Fruit fly (Drosophila melanogaster) whole organism, wandering third instar larva: Measurements from ENCODE around the gene CG2839.

Experiments used
- CG9705 ChIP-seq: fragments of 200-800 bp; sonication (Bioruptor generic); optimal IDR thresholded peaks from 2 replicates; lab custom pipeline; 2018; ENCODE audit warnings: missing biosample characterization, mild to moderate bottlenecking, missing genetic modification characterization
- Dfd ChIP-seq: fragments of >200 bp; optimal IDR thresholded peaks from 2 replicates; lab custom pipeline; 2017; ENCODE audit warnings: missing biosample characterization, missing genetic modification characterization
- GATAd ChIP-seq: sonication (Bioruptor generic); optimal IDR thresholded peaks from 2 replicates; lab custom pipeline; 2016; ENCODE audit warnings: missing biosample characterization, missing genetic modification characterization
- HLH106 ChIP-seq: fragments of 200-800 bp; optimal IDR thresholded peaks from 3 replicates; lab custom pipeline; 2019; ENCODE audit warnings: missing biosample characterization, mild to moderate bottlenecking, missing genetic modification characterization, moderate library complexity
- Hnf4 ChIP-seq: fragments of 200-800 bp; sonication (Bioruptor generic); optimal IDR thresholded peaks from 2 replicates; lab custom pipeline; 2016; ENCODE audit warnings: missing biosample characterization, mild to moderate bottlenecking, missing genetic modification characterization
- Hr78 ChIP-seq: fragments of >200 bp; optimal IDR thresholded peaks from 2 replicates; lab custom pipeline; 2017; ENCODE audit warnings: missing biosample characterization, missing genetic modification characterization
- Hr83 ChIP-seq: fragments of 200-300 bp; sonication (Bioruptor generic); optimal IDR thresholded peaks from 2 replicates; lab custom pipeline; 2016; ENCODE audit warnings: missing biosample characterization, mild to moderate bottlenecking, missing genetic modification characterization, moderate library complexity; ENCODE audit not compliant: poor library complexity, severe bottlenecking
- Jra ChIP-seq: sonication (Bioruptor generic); optimal IDR thresholded peaks from 2 replicates; lab custom pipeline; 2016; ENCODE audit warnings: missing biosample characterization, missing genetic modification characterization
- Mio ChIP-seq: sonication (Bioruptor generic); optimal IDR thresholded peaks from 2 replicates; lab custom pipeline; 2016; ENCODE audit warnings: missing biosample characterization, missing genetic modification characterization
- N ChIP-seq: fragments of >200 bp; optimal IDR thresholded peaks from 2 replicates; lab custom pipeline; 2018; ENCODE audit warnings: missing biosample characterization, missing external identifiers, missing genetic modification characterization
- OdsH ChIP-seq: fragments of 200-800 bp; sonication (Bioruptor generic); optimal IDR thresholded peaks from 2 replicates; lab custom pipeline; 2016; ENCODE audit warnings: missing biosample characterization, mild to moderate bottlenecking, missing genetic modification characterization
- Rel ChIP-seq, 2 experiments: fragments of 200-800 bp; sonication (Bioruptor generic) in 1 of 2; optimal IDR thresholded peaks; 2 replicates in 1 of 2; 3 replicates in 1 of 2; lab custom pipeline; 2016 to 2019; ENCODE audit warnings: mild to moderate bottlenecking in 2 of 2, missing biosample characterization in 2 of 2, missing genetic modification characterization in 2 of 2, moderate library complexity in 1 of 2
- Sp1 ChIP-seq: fragments of 200-800 bp; sonication (Bioruptor generic); optimal IDR thresholded peaks from 3 replicates; lab custom pipeline; 2019; ENCODE audit warnings: missing biosample characterization, mild to moderate bottlenecking, missing genetic modification characterization, moderate library complexity
- Vsx2 ChIP-seq: fragments of 200-300, 225-300 bp; sonication (Bioruptor generic); optimal IDR thresholded peaks from 2 replicates; lab custom pipeline; 2018; ENCODE audit warnings: missing biosample characterization, missing genetic modification characterization; ENCODE audit not compliant: partially characterized antibody
- br ChIP-seq: fragments of 200-800 bp; sonication (Bioruptor generic); optimal IDR thresholded peaks from 2 replicates; lab custom pipeline; 2016; ENCODE audit warnings: missing biosample characterization, missing genetic modification characterization
- dl ChIP-seq, 2 experiments: fragments of 175-275, 200-275 bp in 1 of 2; fragments of 200-275 bp in 1 of 2; sonication (Bioruptor generic); optimal IDR thresholded peaks; lab custom pipeline; 2018; ENCODE audit warnings: mild to moderate bottlenecking in 2 of 2, missing biosample characterization in 2 of 2, missing genetic modification characterization in 2 of 2, moderate library complexity in 2 of 2; ENCODE audit not compliant: partially characterized antibody in 2 of 2, insufficient read depth in 1 of 2
- ey ChIP-seq: fragments of 200-800 bp; sonication (Bioruptor generic); optimal IDR thresholded peaks from 2 replicates; lab custom pipeline; 2016; ENCODE audit warnings: missing biosample characterization, missing genetic modification characterization
- foxo ChIP-seq, 2 experiments: fragments of 200-800 bp; sonication (Bioruptor generic); optimal IDR thresholded peaks; 2 replicates in 1 of 2; 3 replicates in 1 of 2; lab custom pipeline; 2016 to 2017; ENCODE audit warnings: missing biosample characterization in 2 of 2, missing genetic modification characterization in 2 of 2
- fru ChIP-seq: fragments of 200-800 bp; sonication (Bioruptor generic); optimal IDR thresholded peaks from 3 replicates; lab custom pipeline; 2016; ENCODE audit warnings: missing biosample characterization, mild to moderate bottlenecking, missing genetic modification characterization
- h ChIP-seq: fragments of 200-800 bp; sonication (Bioruptor generic); optimal IDR thresholded peaks from 3 replicates; lab custom pipeline; 2016; ENCODE audit warnings: missing biosample characterization, mild to moderate bottlenecking, missing genetic modification characterization
- jim ChIP-seq: fragments of 175-275, 200-325 bp; sonication (Bioruptor generic); optimal IDR thresholded peaks from 2 replicates; lab custom pipeline; 2016; ENCODE audit warnings: missing biosample characterization, mild to moderate bottlenecking, missing genetic modification characterization
- lola ChIP-seq: fragments of >200 bp; optimal IDR thresholded peaks from 2 replicates; lab custom pipeline; 2017; ENCODE audit warnings: missing biosample characterization, missing genetic modification characterization
- pan ChIP-seq: fragments of >200 bp; optimal IDR thresholded peaks from 2 replicates; lab custom pipeline; 2017
- psq ChIP-seq: fragments of 200-800 bp; sonication (Bioruptor generic); optimal IDR thresholded peaks from 3 replicates; lab custom pipeline; 2017; ENCODE audit warnings: missing biosample characterization, mild to moderate bottlenecking, missing genetic modification characterization, moderate library complexity
- rgr ChIP-seq: fragments of 200-800 bp; sonication (Bioruptor generic); optimal IDR thresholded peaks from 3 replicates; lab custom pipeline; 2016; ENCODE audit warnings: missing biosample characterization, mild to moderate bottlenecking, missing genetic modification characterization
- sv ChIP-seq: fragments of 200-800 bp; sonication (Bioruptor generic); optimal IDR thresholded peaks from 3 replicates; lab custom pipeline; 2016; ENCODE audit warnings: missing biosample characterization, missing genetic modification characterization
- tai ChIP-seq: sonication (Bioruptor generic); optimal IDR thresholded peaks from 2 replicates; lab custom pipeline; 2016; ENCODE audit warnings: missing biosample characterization, missing genetic modification characterization
- woc ChIP-seq: sonication (Bioruptor generic); optimal IDR thresholded peaks from 2 replicates; lab custom pipeline; 2016; ENCODE audit warnings: missing biosample characterization, mild to moderate bottlenecking, missing genetic modification characterization

The CG2839 gene

DNA sequence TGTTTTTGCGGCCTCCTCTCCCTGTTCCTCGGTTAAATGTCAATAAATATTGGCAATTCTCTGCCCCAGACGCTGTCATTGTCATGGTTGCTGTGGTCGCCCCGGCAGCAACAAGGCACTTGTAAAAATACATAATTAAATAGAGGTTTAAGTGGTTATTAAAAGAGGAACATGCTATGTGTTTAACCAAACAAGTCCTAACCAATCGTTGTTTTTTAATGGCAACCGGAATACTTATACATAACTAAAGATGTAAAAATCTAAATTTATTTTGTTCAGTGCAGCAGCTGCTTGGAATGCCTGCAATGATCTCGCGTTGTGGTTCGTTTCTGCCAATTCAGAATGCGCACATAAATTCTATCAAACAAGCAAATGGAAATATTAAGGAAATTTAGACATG is 18.5 kb upstream of the CG2839 start:
- TF ChIP-seq woc (GFP tag; lab: Kevin White, UChicago), result peak; percentile 10
- TF ChIP-seq h (GFP tag; lab: Kevin White, UChicago), result peak; percentile 39
- no peak for TF ChIP-seq OdsH (GFP tag; lab: Kevin White, UChicago)
- TF ChIP-seq ey (GFP tag; lab: Kevin White, UChicago), result peak; percentile 19
- TF ChIP-seq pan (lab: Kevin White, UChicago), result no peak
- TF ChIP-seq br (GFP tag; lab: Kevin White, UChicago), result peak; percentile 7
- TF ChIP-seq fru (GFP tag; lab: Kevin White, UChicago), result peak; percentile 35
- peak in 1 of 2 experiments; percentile 9 for TF ChIP-seq foxo (GFP tag; optimal IDR thresholded peaks at IDR 0.05; lab: Kevin White, UChicago)
- peak; percentile 6 for TF ChIP-seq rgr (GFP tag; lab: Kevin White, UChicago)

DNA sequence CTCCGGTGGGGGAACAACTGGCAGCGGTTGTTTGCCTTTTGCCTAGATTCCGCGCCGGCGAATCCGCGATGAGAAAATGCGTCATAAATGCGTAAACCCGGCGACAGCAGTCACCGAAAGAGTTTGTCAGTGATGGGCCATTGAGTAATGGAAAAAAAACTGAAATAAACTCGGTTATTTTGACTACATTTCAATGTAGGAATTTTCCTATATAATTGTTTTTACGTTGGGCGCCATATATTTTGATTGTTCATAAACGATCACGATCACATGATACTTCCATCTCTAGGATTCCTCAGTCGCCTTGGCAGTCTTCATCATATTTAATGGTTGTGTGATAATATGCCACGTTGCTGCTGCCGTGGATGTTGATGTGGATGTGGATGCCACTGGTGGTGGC is 17.3 kb upstream of the CG2839 start:
- TF ChIP-seq N (no peak), h (GFP tag; lab: Kevin White, UChicago) (no peak), Vsx2 (GFP tag; lab: Kevin White, UChicago) (no peak), CG9705 (GFP tag; lab: Kevin White, UChicago) (no peak), fru (GFP tag; lab: Kevin White, UChicago) (no peak), Mio (GFP tag; lab: Kevin White, UChicago) (no peak)
- TF ChIP-seq, all 38 proteins: peak for 0

DNA sequence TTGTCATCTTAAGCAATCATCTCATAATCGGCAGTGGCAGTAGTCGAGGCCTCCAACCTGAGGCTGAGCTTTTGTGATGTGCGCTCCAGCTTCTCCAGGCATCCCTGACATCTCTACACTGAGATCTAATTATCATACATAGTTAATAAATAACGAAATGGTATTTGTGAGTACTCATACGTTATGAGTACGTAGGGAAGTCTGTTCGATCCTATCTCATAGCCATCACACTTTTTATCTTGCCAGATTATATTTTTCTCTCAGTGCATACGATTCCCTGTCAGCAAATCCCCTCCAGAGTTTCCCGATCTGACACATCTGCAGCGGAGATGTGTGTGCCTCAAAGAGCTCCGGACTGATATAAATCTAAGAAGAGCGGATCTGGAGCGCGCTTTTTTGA is 16.0 kb upstream of the CG2839 start:
- TF ChIP-seq foxo (GFP tag; optimal IDR thresholded peaks at IDR 0.05; lab: Kevin White, UChicago) (peak in 1 of 2 experiments; percentile 19), jim (GFP tag; lab: Kevin White, UChicago) (no peak), h (GFP tag; lab: Kevin White, UChicago) (peak; percentile 12)
- TF ChIP-seq, all 38 proteins: peak for 2

DNA sequence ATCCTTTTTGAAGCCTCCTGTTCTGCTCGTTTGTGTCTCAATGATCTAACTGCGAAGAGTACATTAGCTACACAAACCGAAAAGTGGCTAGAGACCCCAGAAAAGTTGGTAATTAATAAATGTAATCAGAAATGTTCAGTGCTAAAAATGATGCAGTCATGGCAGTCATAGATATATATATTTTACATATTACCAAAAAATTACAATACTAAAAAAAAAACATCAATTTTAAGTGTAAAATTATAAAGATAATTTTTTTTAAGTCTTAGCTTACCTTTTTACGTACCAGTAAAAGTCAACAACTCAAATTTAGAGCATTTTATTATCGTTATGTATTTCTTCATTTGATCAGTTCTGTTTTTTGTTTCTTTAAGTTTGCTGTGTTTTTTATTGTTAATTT is 12.7 kb upstream of the CG2839 start:
- TF ChIP-seq woc (GFP tag; lab: Kevin White, UChicago) (no peak), HLH106 (tag; lab: Kevin White, UChicago) (peak; percentile 4), Jra (no peak), h (GFP tag; lab: Kevin White, UChicago) (no peak), lola (GFP tag; lab: Kevin White, UChicago) (no peak), Sp1 (GFP tag; lab: Kevin White, UChicago) (peak; percentile 7), Rel (GFP tag; optimal IDR thresholded peaks at IDR 0.05; lab: Kevin White, UChicago) (no peak), Rel (tag; optimal IDR thresholded peaks at IDR 0.05; lab: Kevin White, UChicago) (no peak), OdsH (GFP tag; lab: Kevin White, UChicago) (no peak), dl (GFP tag; optimal IDR thresholded peaks at IDR 0.05; lab: Kevin White, UChicago; ENCODE audit: insufficient read depth in 1 of 2, partially characterized antibody in 2 of 2) (no peak), Hnf4 (GFP tag; lab: Kevin White, UChicago) (no peak), Vsx2 (GFP tag; lab: Kevin White, UChicago) (no peak)

DNA sequence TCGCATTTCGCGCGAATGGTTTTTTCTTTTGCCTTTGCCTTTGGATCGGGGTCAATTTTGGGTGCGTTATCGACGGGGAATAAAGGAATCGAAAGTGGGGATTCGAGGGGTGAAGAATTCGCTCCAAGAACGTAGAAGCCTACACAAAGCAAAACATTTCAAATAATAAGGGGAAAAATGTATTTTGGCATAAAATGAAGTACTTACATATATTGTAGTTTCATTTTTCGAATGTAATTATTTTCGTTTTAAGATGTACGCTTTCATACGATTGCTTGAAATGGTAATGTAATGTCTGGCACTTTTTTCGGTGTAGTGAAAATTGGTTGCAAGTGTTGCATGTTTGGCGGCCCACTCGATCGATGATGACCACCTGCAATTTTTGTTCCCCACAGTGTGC is 10.4 kb upstream of the CG2839 start:
- TF ChIP-seq h (GFP tag; lab: Kevin White, UChicago) (peak; percentile 41), woc (GFP tag; lab: Kevin White, UChicago) (peak; percentile 41), Hr83 (no peak), foxo (GFP tag; optimal IDR thresholded peaks at IDR 0.05; lab: Kevin White, UChicago) (peak in 1 of 2 experiments; percentile 39), Rel (GFP tag; optimal IDR thresholded peaks at IDR 0.05; lab: Kevin White, UChicago) (no peak), Rel (tag; optimal IDR thresholded peaks at IDR 0.05; lab: Kevin White, UChicago) (no peak), Sp1 (GFP tag; lab: Kevin White, UChicago) (no peak), fru (GFP tag; lab: Kevin White, UChicago) (peak; percentile 31), N (no peak), ey (GFP tag; lab: Kevin White, UChicago) (peak; percentile 16), tai (GFP tag; lab: Kevin White, UChicago) (no peak), sv (GFP tag; lab: Kevin White, UChicago) (no peak), GATAd (no peak), Hr78 (no peak), rgr (GFP tag; lab: Kevin White, UChicago) (peak; percentile 36), psq (GFP tag; lab: Kevin White, UChicago) (peak; percentile 23), Dfd (no peak)
